Worm (Caenorhabditis elegans) whole organism, L4 larva: ENCODE results near the gene rgs-11.
A peak's percentile ranks its signal among the peaks of the same experiment; 100 is the strongest.

Experiments used
- F26F4.8 ChIP-seq: fragments of 200-800 bp; sonication (Bioruptor generic); conservative IDR thresholded peaks from 2 replicates; pipeline ENCODE4 v1.3.6; 2022; ENCODE audit warnings: missing genetic modification characterization, missing compliant biosample characterization
- F37D6.2 ChIP-seq: sonication (generic microtip); optimal IDR thresholded peaks from 2 replicates; lab custom pipeline; 2016; ENCODE audit warnings: mild to moderate bottlenecking, missing genetic modification characterization, missing compliant biosample characterization
- F49E8.2 ChIP-seq: sonication (generic microtip); optimal IDR thresholded peaks from 2 replicates; lab custom pipeline; 2016; ENCODE audit warnings: missing compliant biosample characterization, mild to moderate bottlenecking, missing genetic modification characterization, borderline replicate concordance
- Y105C5A.15 ChIP-seq: fragments of 200-800 bp; sonication (Bioruptor generic); IDR thresholded peaks from 2 replicates; pipeline ENCODE4 v1.3.6; 2022; ENCODE audit warnings: missing genetic modification characterization, missing compliant biosample characterization
- ZK337.2 ChIP-seq: fragments of 200-800 bp; sonication (Bioruptor generic); IDR thresholded peaks from 2 replicates; pipeline ENCODE4 v1.3.6; 2022; ENCODE audit warnings: missing genetic modification reagents, missing genetic modification characterization, missing compliant biosample characterization
- aha-1 ChIP-seq: fragments of 150-350 bp; peaks from one replicate; lab custom pipeline; 2014; ENCODE audit warnings: missing biosample characterization, missing genetic modification characterization
- ama-1 ChIP-seq: fragments of 150-350 bp; optimal IDR thresholded peaks from 2 replicates; lab custom pipeline; 2014; ENCODE audit warnings: inconsistent platforms, mixed read lengths
- arid-1 ChIP-seq: fragments of 200-800 bp; sonication (Bioruptor generic); conservative IDR thresholded peaks from 2 replicates; pipeline ENCODE4 v1.3.6; 2022; ENCODE audit warnings: missing genetic modification reagents, missing genetic modification characterization, missing compliant biosample characterization
- ceh-20 ChIP-seq: fragments of 200-800 bp; sonication (Bioruptor generic); IDR thresholded peaks from 2 replicates; pipeline ENCODE4 v1.3.6; 2022; ENCODE audit warnings: missing genetic modification reagents, missing genetic modification characterization, missing compliant biosample characterization
- ceh-44 ChIP-seq: fragments of 200-800 bp; sonication (Bioruptor generic); IDR thresholded peaks from 2 replicates; pipeline ENCODE4 v1.3.6; 2022; ENCODE audit warnings: missing genetic modification reagents, missing genetic modification characterization, missing compliant biosample characterization
- ces-1 ChIP-seq: fragments of 150-350 bp; sonication (generic microtip); optimal IDR thresholded peaks from 4 replicates; lab custom pipeline; 2014; ENCODE audit warnings: missing biosample characterization, missing genetic modification reagents, missing genetic modification characterization
- cey-2 ChIP-seq: sonication (generic microtip); optimal IDR thresholded peaks from 3 replicates; lab custom pipeline; 2017; ENCODE audit warnings: missing genetic modification characterization, mild to moderate bottlenecking, missing compliant biosample characterization, antibody characterized with exemption, borderline replicate concordance; ENCODE audit not compliant: insufficient read depth
- daf-16 ChIP-seq, 3 experiments: sonication (generic microtip); optimal IDR thresholded peaks; 2 replicates each; lab custom pipeline; 2016 to 2017; ENCODE audit warnings: missing genetic modification characterization in 3 of 3, missing genetic modification reagents in 3 of 3, mild to moderate bottlenecking in 2 of 3, missing compliant biosample characterization in 2 of 3, missing biosample characterization in 1 of 3, moderate library complexity in 1 of 3
- daf-19 ChIP-seq: fragments of 200-800 bp; sonication (Bioruptor generic); conservative IDR thresholded peaks from 2 replicates; pipeline ENCODE4 v1.3.6; 2022; ENCODE audit warnings: missing genetic modification characterization, missing compliant biosample characterization
- dmd-6 ChIP-seq: fragments of 200-800 bp; sonication (Bioruptor generic); IDR thresholded peaks from 2 replicates; pipeline ENCODE4 v1.3.6; 2022; ENCODE audit warnings: missing genetic modification reagents, missing genetic modification characterization, missing compliant biosample characterization
- dmd-9 ChIP-seq: fragments of 200-800 bp; sonication (Bioruptor generic); IDR thresholded peaks from 2 replicates; pipeline ENCODE4 v1.3.6; 2022; ENCODE audit warnings: missing genetic modification reagents, missing genetic modification characterization, missing compliant biosample characterization
- duxl-1 ChIP-seq: sonication (generic microtip); optimal IDR thresholded peaks from 2 replicates; lab custom pipeline; 2016; ENCODE audit warnings: mild to moderate bottlenecking, missing genetic modification characterization, moderate library complexity, missing compliant biosample characterization; ENCODE audit not compliant: poor library complexity
- dve-1 ChIP-seq: sonication (generic microtip); optimal IDR thresholded peaks from 2 replicates; lab custom pipeline; 2017; ENCODE audit warnings: antibody characterized with exemption, mild to moderate bottlenecking, missing genetic modification characterization, missing compliant biosample characterization; ENCODE audit not compliant: insufficient read depth
- egl-43 ChIP-seq: fragments of 200-800 bp; sonication (Bioruptor generic); IDR thresholded peaks from 2 replicates; pipeline ENCODE4 v1.3.6; 2022; ENCODE audit warnings: missing genetic modification reagents, missing genetic modification characterization, missing compliant biosample characterization
- fkh-10 ChIP-seq: fragments of 150-350 bp; optimal IDR thresholded peaks from 2 replicates; lab custom pipeline; 2014; ENCODE audit warnings: missing biosample characterization, missing genetic modification reagents, missing genetic modification characterization
- hif-1 ChIP-seq, 2 experiments: sonication (generic microtip); optimal IDR thresholded peaks; 2 replicates each; lab custom pipeline; 2016 to 2017; ENCODE audit warnings: missing compliant biosample characterization in 2 of 2, missing genetic modification characterization in 2 of 2, missing genetic modification reagents in 2 of 2, missing genotype in 2 of 2, mild to moderate bottlenecking in 1 of 2
- hlh-11 ChIP-seq: fragments of 200-800 bp; sonication (Bioruptor generic); optimal IDR thresholded peaks from 2 replicates; lab custom pipeline; 2018; ENCODE audit warnings: mild to moderate bottlenecking, missing genetic modification characterization, missing compliant biosample characterization
- hlh-30 ChIP-seq: sonication (generic microtip); optimal IDR thresholded peaks from 2 replicates; lab custom pipeline; 2017; ENCODE audit warnings: antibody characterized with exemption, mild to moderate bottlenecking, missing genetic modification characterization, missing compliant biosample characterization; ENCODE audit not compliant: insufficient read depth
- hmg-1.1 ChIP-seq: fragments of 200-800 bp; sonication (Bioruptor generic); IDR thresholded peaks from 2 replicates; pipeline ENCODE4 v1.3.6; 2022; ENCODE audit warnings: missing genetic modification reagents, missing genetic modification characterization, missing compliant biosample characterization
- lin-13 ChIP-seq: fragments of 150-350 bp; optimal IDR thresholded peaks from 2 replicates; lab custom pipeline; 2014; ENCODE audit warnings: missing biosample characterization, missing genetic modification reagents, missing genetic modification characterization
- lin-38 ChIP-seq: fragments of 200-800 bp; sonication (Bioruptor generic); IDR thresholded peaks from 2 replicates; pipeline ENCODE4 v1.3.6; 2022; ENCODE audit warnings: missing genetic modification reagents, missing genetic modification characterization, missing compliant biosample characterization
- lin-39 ChIP-seq: fragments of 150-350 bp; optimal IDR thresholded peaks from 2 replicates; lab custom pipeline; 2014; ENCODE audit warnings: missing biosample characterization, missing genetic modification reagents, missing genetic modification characterization
- lsy-2 ChIP-seq, 2 experiments: fragments of 150-350 bp in 1 of 2; sonication (generic microtip) in 1 of 2; optimal IDR thresholded peaks; 2 replicates each; lab custom pipeline; 2014 to 2017; ENCODE audit warnings: missing biosample characterization in 2 of 2, missing genetic modification characterization in 2 of 2
- madf-9 ChIP-seq: fragments of 200-800 bp; sonication (Bioruptor generic); conservative IDR thresholded peaks from 2 replicates; pipeline ENCODE4 v1.3.6; 2022; ENCODE audit warnings: missing genetic modification reagents, missing genetic modification characterization, missing compliant biosample characterization
- mdl-1 ChIP-seq, 2 experiments: fragments of 150-350 bp in 1 of 2; sonication (generic microtip) in 1 of 2; optimal IDR thresholded peaks; 2 replicates each; lab custom pipeline; 2014 to 2017; ENCODE audit warnings: missing biosample characterization in 2 of 2, missing genetic modification characterization in 2 of 2
- mdt-29 ChIP-seq: fragments of 200-800 bp; sonication (Bioruptor generic); IDR thresholded peaks from 2 replicates; pipeline ENCODE4 v1.3.6; 2022; ENCODE audit warnings: missing genetic modification reagents, missing genetic modification characterization, missing compliant biosample characterization
- mep-1 ChIP-seq: fragments of 150-350 bp; sonication (generic microtip); optimal IDR thresholded peaks from 3 replicates; lab custom pipeline; 2014; ENCODE audit warnings: missing biosample characterization, missing genetic modification characterization
- mes-2 ChIP-seq: sonication (generic microtip); optimal IDR thresholded peaks from 2 replicates; lab custom pipeline; 2016; ENCODE audit warnings: missing genotype, mild to moderate bottlenecking, missing genetic modification characterization, missing compliant biosample characterization; ENCODE audit not compliant: poor library complexity, severe bottlenecking
- mxl-3 ChIP-seq: fragments of 200-800 bp; sonication (Bioruptor generic); optimal IDR thresholded peaks from 2 replicates; lab custom pipeline; 2018; ENCODE audit warnings: mild to moderate bottlenecking, missing genetic modification characterization, missing compliant biosample characterization
- nhr-10 ChIP-seq: fragments of 150-350 bp; optimal IDR thresholded peaks from 2 replicates; lab custom pipeline; 2014; ENCODE audit warnings: missing biosample characterization, missing genetic modification characterization
- nhr-11 ChIP-seq: fragments of 150-350 bp; optimal IDR thresholded peaks from 2 replicates; lab custom pipeline; 2014; ENCODE audit warnings: missing biosample characterization, missing genetic modification characterization
- nhr-237 ChIP-seq: sonication (generic microtip); optimal IDR thresholded peaks from 2 replicates; lab custom pipeline; 2017; ENCODE audit warnings: missing biosample characterization, missing genetic modification characterization
- nhr-28 ChIP-seq: fragments of 150-350 bp; optimal IDR thresholded peaks from 2 replicates; lab custom pipeline; 2014; ENCODE audit warnings: missing biosample characterization, missing genetic modification characterization
- nhr-42 ChIP-seq: fragments of 200-800 bp; sonication (Bioruptor generic); IDR thresholded peaks from 2 replicates; pipeline ENCODE4 v1.3.6; 2022; ENCODE audit warnings: missing genetic modification characterization, missing compliant biosample characterization
- nhr-6 ChIP-seq: fragments of 150-350 bp; optimal IDR thresholded peaks from 2 replicates; lab custom pipeline; 2014; ENCODE audit warnings: missing biosample characterization, missing genetic modification characterization
- nhr-76 ChIP-seq: fragments of 150-350 bp; optimal IDR thresholded peaks from 2 replicates; lab custom pipeline; 2014; ENCODE audit warnings: missing biosample characterization, missing genetic modification characterization
- nhr-77 ChIP-seq: fragments of 150-350 bp; optimal IDR thresholded peaks from 2 replicates; lab custom pipeline; 2014; ENCODE audit warnings: missing biosample characterization, missing genetic modification characterization
- pha-4 ChIP-seq, 2 experiments: fragments of 150-350 bp in 1 of 2; fragments of 200-800 bp in 1 of 2; sonication (Bioruptor generic) in 1 of 2; IDR thresholded peaks in 1 of 2; optimal IDR thresholded peaks in 1 of 2; 2 replicates each; pipeline versions ENCODE4 v1.3.6 to Lab custom; 2014 to 2022; ENCODE audit warnings: missing genetic modification characterization in 2 of 2, missing genetic modification reagents in 2 of 2, missing biosample characterization in 1 of 2, missing compliant biosample characterization in 1 of 2
- rbr-2 ChIP-seq: sonication (generic microtip); optimal IDR thresholded peaks from 2 replicates; lab custom pipeline; 2016; ENCODE audit warnings: missing genotype, missing genetic modification characterization, missing compliant biosample characterization
- snpc-1.2 ChIP-seq: fragments of 200-800 bp; sonication (Bioruptor generic); IDR thresholded peaks from 2 replicates; pipeline ENCODE4 v1.3.6; 2022; ENCODE audit warnings: missing genetic modification reagents, missing genetic modification characterization, missing compliant biosample characterization
- unc-39 ChIP-seq: sonication (generic microtip); optimal IDR thresholded peaks from 2 replicates; lab custom pipeline; 2017; ENCODE audit warnings: missing biosample characterization, missing genetic modification characterization
- unc-62 ChIP-seq, 3 experiments: fragments of 150-350 bp in 1 of 3; sonication (generic microtip); optimal IDR thresholded peaks in 2 of 3; peaks in 1 of 3; 1 replicate in 1 of 3; 2 replicates in 2 of 3; lab custom pipeline; 2014 to 2017; ENCODE audit warnings: missing biosample characterization in 3 of 3, missing genetic modification characterization in 3 of 3, missing genetic modification reagents in 3 of 3, missing genotype in 1 of 3
- vab-7 ChIP-seq: fragments of 200-800 bp; sonication (Bioruptor generic); IDR thresholded peaks from 2 replicates; pipeline ENCODE4 v1.3.6; 2022; ENCODE audit warnings: missing genetic modification reagents, missing genetic modification characterization, missing compliant biosample characterization
- ztf-7 ChIP-seq: fragments of 150-350 bp; optimal IDR thresholded peaks from 2 replicates; lab custom pipeline; 2014; ENCODE audit warnings: missing biosample characterization, missing genetic modification characterization

Gene rgs-11

DNA sequence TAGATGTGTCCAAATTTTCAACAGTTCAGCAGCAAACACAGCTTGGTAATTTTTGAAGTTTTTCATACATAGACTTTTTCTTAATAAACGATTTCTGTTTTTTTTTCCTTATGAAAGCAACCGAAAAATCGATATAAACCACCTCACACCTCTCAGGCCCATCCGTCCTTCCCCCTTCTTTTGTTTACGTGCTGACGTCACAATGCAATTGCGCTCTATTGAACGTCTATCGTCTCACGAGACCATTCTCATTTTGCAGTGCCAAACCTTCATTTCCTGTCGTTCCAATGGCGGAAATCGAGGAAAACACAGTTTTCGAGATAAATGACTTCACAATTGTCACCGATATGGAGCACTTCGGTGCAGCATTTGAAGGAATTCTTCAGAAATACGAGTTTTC lies 18.9 kb downstream of the rgs-11 start, which contains the start of gene rbg-1:
TSS of gene rbg-1 (plus strand) at position 260 of the 400 bp plus-strand sequence.
- TF ChIP-seq ztf-7 (tag; lab: Kevin White, UChicago) (no peak), lsy-2 (tag; optimal IDR thresholded peaks at IDR 0.05; lab: Kevin White, UChicago) (peak in 1 of 2 experiments; percentile 78), hif-1 (tag; optimal IDR thresholded peaks at IDR 0.05; lab: Kevin White, UChicago) (peak in 1 of 2 experiments; percentile 45), aha-1 (tag; lab: Kevin White, UChicago) (peak; percentile 87), hmg-1.1 (GFP tag; lab: Robert Waterston, UW) (peak; percentile 59), duxl-1 (tag; lab: Kevin White, UChicago) (no peak), Y105C5A.15 (GFP tag; lab: Robert Waterston, UW) (no peak), mep-1 (tag; lab: Kevin White, UChicago) (peak; percentile 84), nhr-10 (tag; lab: Kevin White, UChicago) (no peak), dve-1 (peak; percentile 76), mdl-1 (tag; optimal IDR thresholded peaks at IDR 0.05; lab: Kevin White, UChicago) (peak in 1 of 2 experiments; percentile 68), ceh-44 (0 out of 2 replicates have a peak, but pooled peaks have one; percentile 16), dmd-6 (peak; percentile 66), fkh-10 (GFP tag; lab: Kevin White, UChicago) (peak; percentile 53), cey-2 (tag; lab: Kevin White, UChicago) (no peak), nhr-77 (tag; lab: Kevin White, UChicago) (peak; percentile 69), rbr-2 (tag; lab: Kevin White, UChicago) (peak; percentile 78), daf-19 (GFP tag; lab: Robert Waterston, UW) (no peak), madf-9 (GFP tag; lab: Robert Waterston, UW) (no peak), egl-43 (GFP tag; lab: Robert Waterston, UW) (no peak), nhr-42 (GFP tag; lab: Robert Waterston, UW) (0 out of 2 replicates have a peak, but pooled peaks have one; percentile 29), snpc-1.2 (GFP tag; lab: Robert Waterston, UW) (no peak), pha-4 (GFP tag; IDR thresholded peaks at IDR 0.05; lab: Robert Waterston, UW) (no peak), pha-4 (tag; optimal IDR thresholded peaks at IDR 0.05; lab: Kevin White, UChicago) (peak; percentile 98), nhr-237 (tag; lab: Kevin White, UChicago) (no peak), lin-39 (tag; lab: Kevin White, UChicago) (no peak), daf-16 (GFP tag; optimal IDR thresholded peaks at IDR 0.05; lab: Kevin White, UChicago) (peak in 1 of 2 experiments; percentile 37), daf-16 (tag; optimal IDR thresholded peaks at IDR 0.05; lab: Kevin White, UChicago) (peak; percentile 95), mdt-29 (no peak), arid-1 (GFP tag; lab: Robert Waterston, UW) (no peak), ama-1 (lab: Kevin White, UChicago) (peak; percentile 13), hlh-11 (tag; lab: Kevin White, UChicago) (peak; percentile 81), ces-1 (no peak), vab-7 (GFP tag; lab: Robert Waterston, UW) (no peak), lin-38 (GFP tag; lab: Robert Waterston, UW) (peak; percentile 95), nhr-11 (tag; lab: Kevin White, UChicago) (peak; percentile 65), ZK337.2 (no peak), mes-2 (tag; lab: Kevin White, UChicago) (peak; percentile 85), nhr-6 (tag; lab: Kevin White, UChicago) (peak; percentile 88), mxl-3 (GFP tag; lab: Kevin White, UChicago) (peak; percentile 62), hlh-30 (peak; percentile 97), unc-39 (tag; lab: Kevin White, UChicago) (no peak), F37D6.2 (no peak), F26F4.8 (GFP tag; lab: Robert Waterston, UW) (no peak), dmd-9 (no peak), lin-13 (GFP tag; lab: Kevin White, UChicago) (peak; percentile 65), nhr-76 (tag; lab: Kevin White, UChicago) (no peak), nhr-28 (tag; lab: Kevin White, UChicago) (peak; percentile 55), F49E8.2 (tag; lab: Kevin White, UChicago) (no peak), unc-62 (GFP tag; optimal IDR thresholded peaks at IDR 0.05 in 1 of 2; lab: Kevin White, UChicago) (no peak), unc-62 (tag; optimal IDR thresholded peaks at IDR 0.05; lab: Kevin White, UChicago) (no peak), ceh-20 (GFP tag; lab: Robert Waterston, UW) (0 out of 2 replicates have a peak, but pooled peaks have one; percentile 21)
